Worm (Caenorhabditis elegans) whole organism, midembryonic: ENCODE results near the gene flh-1.

Experiments
- T22C8.4 ChIP-seq: fragments of 200-800 bp; sonication (Bioruptor generic); IDR thresholded peaks from 2 replicates; pipeline ENCODE4 v1.3.6; 2022; ENCODE audit warnings: missing genetic modification characterization, missing compliant biosample characterization
- cog-1 ChIP-seq: sonication (generic microtip); optimal IDR thresholded peaks from 2 replicates; lab custom pipeline; 2016; ENCODE audit warnings: missing genetic modification characterization, missing compliant biosample characterization
- flt-1 ChIP-seq: fragments of 200-800 bp; sonication (Bioruptor generic); IDR thresholded peaks from 2 replicates; pipeline ENCODE4 v1.3.6; 2022; ENCODE audit warnings: missing genetic modification characterization, missing compliant biosample characterization
- klf-2 ChIP-seq: fragments of 200-800 bp; sonication (Bioruptor generic); conservative IDR thresholded peaks from 2 replicates; pipeline ENCODE4 v1.3.6; 2022; ENCODE audit warnings: missing genetic modification reagents, missing genetic modification characterization, missing compliant biosample characterization
- med-1 ChIP-seq: sonication (generic microtip); optimal IDR thresholded peaks from 2 replicates; lab custom pipeline; 2017; ENCODE audit warnings: missing genetic modification characterization, mild to moderate bottlenecking, missing compliant biosample characterization, antibody characterized with exemption, missing genetic modification reagents; ENCODE audit not compliant: insufficient read depth
- ref-1 ChIP-seq: fragments of 200-800 bp; sonication (Bioruptor generic); conservative IDR thresholded peaks from 2 replicates; pipeline ENCODE4 v1.3.6; 2022; ENCODE audit warnings: missing genetic modification reagents, missing genetic modification characterization, missing compliant biosample characterization
- tab-1 ChIP-seq: fragments of 200-800 bp; sonication (Bioruptor generic); IDR thresholded peaks from 2 replicates; pipeline ENCODE4 v1.3.6; 2022; ENCODE audit warnings: missing genetic modification characterization, missing compliant biosample characterization
- ztf-23 ChIP-seq: fragments of 200-800 bp; sonication (Bioruptor generic); IDR thresholded peaks from 2 replicates; pipeline ENCODE4 v1.3.6; 2022; ENCODE audit warnings: missing genetic modification reagents, missing genetic modification characterization, missing compliant biosample characterization
- ztf-29 ChIP-seq: fragments of 200-800 bp; sonication (Bioruptor generic); IDR thresholded peaks from 2 replicates; pipeline ENCODE4 v1.3.6; 2022; ENCODE audit warnings: missing genetic modification reagents, missing genetic modification characterization, missing compliant biosample characterization

The flh-1 gene

DNA sequence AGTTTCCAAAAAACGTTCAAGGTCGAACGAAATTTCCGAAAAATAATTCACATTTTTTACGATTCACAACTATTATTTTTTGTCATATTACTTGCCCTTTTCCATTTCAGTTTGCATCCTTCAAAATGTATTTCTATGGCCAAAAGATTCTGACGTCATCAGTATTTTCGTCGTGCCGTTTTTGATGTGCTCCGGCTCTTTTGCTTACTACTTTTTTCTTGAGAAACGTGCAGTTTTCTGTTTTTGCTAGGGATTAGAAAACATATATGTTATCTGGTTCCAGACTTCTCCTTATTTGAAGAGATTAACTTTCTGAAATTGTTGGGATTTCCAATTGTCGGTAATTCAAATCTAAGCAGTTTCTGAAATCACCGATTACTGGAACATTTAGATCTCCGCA lies 48.2 kb downstream of the flh-1 start:
- no peak for TF ChIP-seq flt-1 (GFP tag; lab: Robert Waterston, UW)

DNA sequence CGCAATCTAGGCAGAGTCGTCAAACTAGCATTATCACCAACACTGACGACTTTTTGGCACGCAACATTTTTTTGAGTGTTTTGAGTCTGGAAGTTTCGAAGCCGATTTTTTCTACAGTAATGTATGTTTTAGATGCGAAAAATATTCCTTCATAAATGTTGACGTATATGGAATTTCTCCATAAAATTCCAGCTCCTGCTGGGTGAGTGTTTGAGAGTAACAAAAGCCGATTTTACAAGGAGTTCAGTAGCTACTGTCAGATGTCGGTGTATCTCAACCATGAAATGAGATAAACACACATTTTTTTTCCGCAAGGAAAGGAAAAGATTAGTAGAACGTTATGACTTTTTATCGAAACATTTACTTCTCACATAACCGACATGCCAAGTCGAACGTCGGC lies 49.2 kb downstream of the flh-1 start:
- TF ChIP-seq ztf-23 (GFP tag; lab: Robert Waterston, UW) (no peak), med-1 (no peak), ref-1 (no peak), ztf-29 (GFP tag; lab: Robert Waterston, UW) (no peak), cog-1 (tag; lab: Kevin White, UChicago) (no peak), flt-1 (GFP tag; lab: Robert Waterston, UW) (no peak), klf-2 (GFP tag; lab: Robert Waterston, UW) (no peak), tab-1 (GFP tag; lab: Robert Waterston, UW) (no peak)

DNA sequence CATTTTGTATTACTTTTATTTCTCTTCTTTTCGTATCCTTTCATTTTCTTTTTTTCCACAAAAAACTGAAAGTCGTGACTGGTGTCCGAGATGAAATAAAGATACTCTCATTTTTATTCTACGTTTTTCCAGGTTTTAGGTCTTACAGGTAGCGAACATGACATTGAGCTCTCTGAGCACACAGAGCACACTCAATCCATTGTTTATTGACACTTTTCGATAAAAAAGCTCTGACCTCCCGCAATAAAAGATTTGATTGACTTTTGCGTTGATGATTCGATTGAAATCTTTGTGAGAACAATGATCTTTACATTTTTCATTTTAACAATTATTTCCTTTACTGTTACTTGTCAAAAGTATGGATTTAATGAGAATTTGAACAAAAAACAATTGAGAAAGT lies 51.9 kb downstream of the flh-1 start, which contains the start of gene C46C2.6:
Gene C46C2.6 (plus strand): TSS at position 301 of the 400 bp plus-strand sequence.
- TF ChIP-seq ref-1 (no peak), cog-1 (tag; lab: Kevin White, UChicago) (no peak), flt-1 (GFP tag; lab: Robert Waterston, UW) (no peak), tab-1 (GFP tag; lab: Robert Waterston, UW) (no peak), med-1 (no peak), ztf-29 (GFP tag; lab: Robert Waterston, UW) (no peak), klf-2 (GFP tag; lab: Robert Waterston, UW) (no peak), ztf-23 (GFP tag; lab: Robert Waterston, UW) (no peak), T22C8.4 (GFP tag; lab: Robert Waterston, UW) (no peak)
